Fruit fly (Drosophila melanogaster): ENCODE data around the gene CG12115.

DNA sequence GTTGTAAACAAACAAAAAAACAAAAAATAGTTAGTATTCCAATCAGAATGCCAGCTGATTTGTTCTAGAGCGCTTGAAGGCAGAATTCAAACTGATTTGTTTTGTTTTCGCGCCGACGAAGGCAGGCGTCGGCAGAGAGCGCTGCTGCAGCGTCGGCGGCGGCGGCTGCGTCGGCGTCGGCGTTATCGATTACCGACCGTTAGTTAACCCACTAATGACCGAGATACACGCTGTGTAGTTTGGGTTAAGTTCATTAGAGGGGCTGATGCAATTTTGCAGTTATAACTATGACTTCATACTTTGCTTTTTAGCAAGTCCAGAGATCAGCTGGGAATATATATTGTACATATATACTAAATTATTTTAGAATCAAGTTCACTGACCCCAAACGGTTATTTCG, 32.8 kb upstream of the CG12115 start, which contains the start of gene t:
- no peak for TF ChIP-seq CG8478 (optimal IDR thresholded peaks at IDR 0.05)
- no peak for TF ChIP-seq CTCF (optimal IDR thresholded peaks at IDR 0.05)
